Fruit fly (Drosophila melanogaster) whole organism, prepupa: Measurements from ENCODE around the gene CG12971.

Source experiments
- Blimp-1 ChIP-seq: fragments of 200-800 bp; sonication (Bioruptor generic); optimal IDR thresholded peaks from 3 replicates; lab custom pipeline; 2017; ENCODE audit warnings: missing biosample characterization, missing genetic modification characterization, mild to moderate bottlenecking, moderate library complexity, missing genetic modification reagents
- CG10631 ChIP-seq: fragments of 200-800 bp; sonication (Bioruptor generic); optimal IDR thresholded peaks from 2 replicates; lab custom pipeline; 2016; ENCODE audit warnings: missing biosample characterization, missing genetic modification characterization
- CG10669 ChIP-seq: fragments of 200-800 bp; sonication (Bioruptor generic); optimal IDR thresholded peaks from 3 replicates; lab custom pipeline; 2018; ENCODE audit warnings: missing biosample characterization, mild to moderate bottlenecking, missing genetic modification characterization, moderate library complexity
- CG11294 ChIP-seq: fragments of 200-800 bp; sonication (Bioruptor generic); IDR thresholded peaks from 2 replicates; pipeline ENCODE4 v1.3.6; 2022; ENCODE audit warnings: missing biosample characterization, missing genetic modification characterization
- CG11762 ChIP-seq: fragments of 200-800 bp; sonication (Bioruptor generic); optimal IDR thresholded peaks from 3 replicates; lab custom pipeline; 2016; ENCODE audit warnings: missing biosample characterization, missing genetic modification characterization; ENCODE audit not compliant: insufficient read depth
- CG11902 ChIP-seq: fragments of 200-800 bp; sonication (Bioruptor generic); optimal IDR thresholded peaks from 3 replicates; lab custom pipeline; 2016; ENCODE audit warnings: missing biosample characterization, missing genetic modification characterization
- CG15336 ChIP-seq: fragments of 200-800 bp; sonication (Bioruptor generic); IDR thresholded peaks from 2 replicates; pipeline ENCODE4 v1.3.6; 2022; ENCODE audit warnings: missing biosample characterization, missing genetic modification characterization
- CG1621 ChIP-seq: fragments of 200-800 bp; sonication (Bioruptor generic); optimal IDR thresholded peaks from 3 replicates; lab custom pipeline; 2018; ENCODE audit warnings: missing biosample characterization, mild to moderate bottlenecking, missing genetic modification characterization
- CG16779 ChIP-seq: fragments of 200-800 bp; sonication (Bioruptor generic); optimal IDR thresholded peaks from 3 replicates; lab custom pipeline; 2017; ENCODE audit warnings: missing biosample characterization, mild to moderate bottlenecking, missing genetic modification characterization
- CG31627 ChIP-seq: fragments of 200-800 bp; sonication (Bioruptor generic); optimal IDR thresholded peaks from 3 replicates; lab custom pipeline; 2016; ENCODE audit warnings: missing biosample characterization, missing genetic modification characterization
- CG6163 ChIP-seq: fragments of 200-800 bp; sonication (Bioruptor generic); IDR thresholded peaks from 3 replicates; pipeline ENCODE4 v1.3.6; 2022; ENCODE audit warnings: missing biosample characterization, missing genetic modification characterization
- CG6276 ChIP-seq: fragments of 200-800 bp; sonication (Bioruptor generic); optimal IDR thresholded peaks from 2 replicates; lab custom pipeline; 2017; ENCODE audit warnings: missing biosample characterization, mild to moderate bottlenecking, missing genetic modification characterization
- CG6792 ChIP-seq: fragments of 200-800 bp; sonication (Bioruptor generic); optimal IDR thresholded peaks from 3 replicates; lab custom pipeline; 2016; ENCODE audit warnings: missing biosample characterization, missing genetic modification characterization
- CG6808 ChIP-seq: fragments of 200-800 bp; sonication (Bioruptor generic); optimal IDR thresholded peaks from 3 replicates; lab custom pipeline; 2017; ENCODE audit warnings: missing biosample characterization, missing genetic modification characterization, mild to moderate bottlenecking, moderate library complexity, missing genetic modification reagents
- CG6854 ChIP-seq: fragments of 200-800 bp; sonication (Bioruptor generic); optimal IDR thresholded peaks from 2 replicates; lab custom pipeline; 2017; ENCODE audit warnings: missing biosample characterization, mild to moderate bottlenecking, missing genetic modification characterization
- CG7368 ChIP-seq: fragments of 200-800 bp; sonication (Bioruptor generic); optimal IDR thresholded peaks from 3 replicates; lab custom pipeline; 2016; ENCODE audit warnings: missing biosample characterization, missing genetic modification characterization
- CG8119 ChIP-seq: fragments of 200-800 bp; sonication (Bioruptor generic); IDR thresholded peaks from 3 replicates; pipeline ENCODE4 v1.3.6; 2022; ENCODE audit warnings: missing biosample characterization, missing genetic modification characterization
- CG8319 ChIP-seq: fragments of 200-800 bp; sonication (Bioruptor generic); optimal IDR thresholded peaks from 3 replicates; lab custom pipeline; 2016; ENCODE audit warnings: missing biosample characterization, missing genetic modification characterization
- CG8632 ChIP-seq: fragments of 200-800 bp; sonication (Bioruptor generic); optimal IDR thresholded peaks from 3 replicates; lab custom pipeline; 2016; ENCODE audit warnings: missing biosample characterization, missing genetic modification characterization
- CG9139 ChIP-seq: fragments of 200-800 bp; sonication (Bioruptor generic); optimal IDR thresholded peaks from 3 replicates; lab custom pipeline; 2017; ENCODE audit warnings: missing biosample characterization, mild to moderate bottlenecking, missing genetic modification characterization
- Eip78C ChIP-seq: fragments of 200-800 bp; sonication (Bioruptor generic); peaks from one replicate; lab custom pipeline; 2016; ENCODE audit warnings: missing biosample characterization, missing genetic modification characterization
- Gug ChIP-seq: fragments of 200-800 bp; sonication (Bioruptor generic); IDR thresholded peaks from 2 replicates; pipeline ENCODE4 v1.3.6; 2022; ENCODE audit warnings: missing biosample characterization, missing genetic modification characterization
- Lpt ChIP-seq: fragments of 200-800 bp; sonication (Bioruptor generic); optimal IDR thresholded peaks from 3 replicates; lab custom pipeline; 2016; ENCODE audit warnings: missing biosample characterization, missing genetic modification characterization
- Met ChIP-seq: fragments of 200-800 bp; sonication (Bioruptor generic); optimal IDR thresholded peaks from 3 replicates; lab custom pipeline; 2016; ENCODE audit warnings: missing biosample characterization, missing genetic modification characterization
- Sox102F ChIP-seq: fragments of 200-800 bp; sonication (Bioruptor generic); optimal IDR thresholded peaks from 2 replicates; lab custom pipeline; 2016; ENCODE audit warnings: missing biosample characterization, mild to moderate bottlenecking, missing genetic modification characterization
- Sox14 ChIP-seq: fragments of 200-800 bp; sonication (Bioruptor generic); optimal IDR thresholded peaks from 3 replicates; lab custom pipeline; 2016; ENCODE audit warnings: missing biosample characterization, missing genetic modification characterization
- Sox15 ChIP-seq: fragments of 200-800 bp; sonication (Bioruptor generic); optimal IDR thresholded peaks from 3 replicates; lab custom pipeline; 2016; ENCODE audit warnings: missing biosample characterization, missing genetic modification characterization
- cyc ChIP-seq: fragments of 200-800 bp; sonication (Bioruptor generic); optimal IDR thresholded peaks from 3 replicates; lab custom pipeline; 2016; ENCODE audit warnings: missing biosample characterization, missing genetic modification characterization
- eg ChIP-seq: fragments of 200-800 bp; sonication (Bioruptor generic); IDR thresholded peaks from 3 replicates; pipeline ENCODE4 v1.3.6; 2022; ENCODE audit warnings: missing biosample characterization, missing genetic modification characterization
- fd59A ChIP-seq: fragments of 200-800 bp; sonication (Bioruptor generic); optimal IDR thresholded peaks from 2 replicates; lab custom pipeline; 2017; ENCODE audit warnings: missing biosample characterization, mild to moderate bottlenecking, missing genetic modification characterization, missing genetic modification reagents
- net ChIP-seq: fragments of 200-800 bp; sonication (Bioruptor generic); optimal IDR thresholded peaks from 3 replicates; lab custom pipeline; 2016; ENCODE audit warnings: missing biosample characterization, missing genetic modification characterization
- svp ChIP-seq: fragments of 200-800 bp; sonication (Bioruptor generic); peaks from one replicate; lab custom pipeline; 2016; ENCODE audit warnings: missing biosample characterization, missing genetic modification characterization

The CG12971 gene

DNA sequence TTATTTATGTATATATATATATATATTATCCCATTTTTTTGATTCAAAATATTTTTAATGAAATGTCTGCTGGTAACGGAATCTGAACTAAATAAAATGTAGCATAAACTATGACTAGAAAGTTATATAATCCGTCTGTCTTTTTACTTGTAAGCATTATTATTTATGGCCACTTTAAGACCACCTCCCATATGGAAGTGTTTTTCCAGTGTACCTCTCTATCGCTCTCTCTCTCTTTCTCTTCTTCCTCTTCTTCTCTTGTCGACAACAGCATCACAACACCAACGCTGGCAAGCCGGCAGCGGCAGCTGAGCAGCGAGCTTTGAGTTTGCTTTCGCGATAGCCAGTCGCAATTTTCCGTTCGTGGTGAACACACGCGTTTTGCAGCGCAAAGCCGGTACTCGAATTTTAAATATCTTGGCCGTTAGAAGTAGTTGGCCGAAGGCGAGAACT is 25.9 kb upstream of the CG12971 start, which contains the start of gene rgn (continued):
- peak; percentile 88 for TF ChIP-seq eg (GFP tag; lab: Robert Waterston, UW)
- peak; percentile 81 for TF ChIP-seq CG8319 (GFP tag; lab: Kevin White, UChicago)
- TF ChIP-seq Blimp-1: peak; percentile 61
- peak; percentile 69 for TF ChIP-seq CG9139 (GFP tag; lab: Kevin White, UChicago)
- peak; percentile 75 for TF ChIP-seq CG6808
- peak; percentile 90 for TF ChIP-seq Lpt (GFP tag; lab: Kevin White, UChicago)
- peak; percentile 84 for TF ChIP-seq Sox14 (GFP tag; lab: Kevin White, UChicago)
- peak; percentile 90 for TF ChIP-seq CG15336 (GFP tag; lab: Robert Waterston, UW)

DNA sequence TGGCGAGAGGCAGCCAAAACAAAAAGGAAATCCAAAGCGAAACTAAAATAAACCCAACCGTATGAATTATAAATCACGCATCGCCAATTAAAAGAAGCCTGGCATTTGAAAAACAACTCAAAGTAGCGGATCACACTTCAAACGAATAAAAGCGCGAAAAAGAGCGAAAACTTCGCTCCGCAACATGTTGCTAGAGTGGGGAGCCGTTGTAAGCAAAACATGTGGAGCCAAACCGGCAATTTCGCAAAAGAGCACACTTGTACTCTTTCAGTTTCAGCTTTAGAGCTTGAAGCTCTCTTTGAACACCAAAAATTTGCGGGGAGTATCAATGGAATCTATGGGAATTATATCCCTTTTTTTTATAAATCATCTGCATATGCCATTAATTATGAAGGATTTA is 25.5 kb upstream of the CG12971 start:
- TF ChIP-seq Sox15 (GFP tag; lab: Kevin White, UChicago): no peak
- TF ChIP-seq CG7368 (GFP tag; lab: Kevin White, UChicago): no peak
- TF ChIP-seq Lpt (GFP tag; lab: Kevin White, UChicago): no peak
- no peak for TF ChIP-seq CG11762 (GFP tag; lab: Kevin White, UChicago)
- no peak for TF ChIP-seq CG11294 (GFP tag; lab: Robert Waterston, UW)
- no peak for TF ChIP-seq CG6854 (GFP tag; lab: Kevin White, UChicago)
- TF ChIP-seq cyc (GFP tag; lab: Kevin White, UChicago): no peak
- no peak for TF ChIP-seq CG6792
- TF ChIP-seq CG6163 (GFP tag; lab: Robert Waterston, UW): no peak
- no peak for TF ChIP-seq CG10631 (GFP tag; lab: Kevin White, UChicago)
- TF ChIP-seq CG8632: no peak
- TF ChIP-seq Sox102F (GFP tag; lab: Kevin White, UChicago): no peak
- no peak for TF ChIP-seq Met (GFP tag; lab: Kevin White, UChicago)
- TF ChIP-seq CG6808: no peak
- TF ChIP-seq CG6276 (GFP tag; lab: Kevin White, UChicago): no peak
- TF ChIP-seq net (GFP tag; lab: Kevin White, UChicago): no peak
- TF ChIP-seq CG11902 (GFP tag; lab: Kevin White, UChicago): no peak

dm6 chr3L:21380581-21381175 is 24.4 kb upstream of the CG12971 start:
- TF ChIP-seq Eip78C (GFP tag; lab: Kevin White, UChicago) (peak; percentile 65), svp (GFP tag; lab: Kevin White, UChicago) (peak; percentile 97), CG16779 (no peak)

DNA sequence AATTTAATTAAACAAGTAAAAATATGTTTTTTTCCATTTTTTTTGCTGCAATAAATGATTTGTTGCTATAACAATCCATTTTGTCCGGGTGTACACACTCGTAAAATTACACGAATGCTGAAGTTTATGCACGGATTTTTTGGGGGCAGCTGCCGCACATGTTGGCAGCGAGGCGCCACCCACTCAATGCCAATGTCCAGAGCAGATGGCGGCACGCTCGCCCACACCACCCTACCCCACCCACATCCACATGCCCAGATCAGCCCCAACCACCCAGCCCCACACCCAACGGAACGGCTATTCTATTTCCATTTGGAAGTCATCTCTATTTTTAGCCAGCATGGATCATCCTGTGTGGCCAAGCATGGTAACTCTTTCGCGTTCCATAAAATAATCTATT is 23.8 kb upstream of the CG12971 start:
- TF ChIP-seq fd59A (GFP tag; lab: Kevin White, UChicago): no peak
- no peak for TF ChIP-seq CG8319 (GFP tag; lab: Kevin White, UChicago)
- no peak for TF ChIP-seq CG10669
- no peak for TF ChIP-seq CG8119
- TF ChIP-seq CG8632: no peak
- TF ChIP-seq CG31627 (GFP tag; lab: Kevin White, UChicago): no peak
- no peak for TF ChIP-seq Gug (GFP tag; lab: Robert Waterston, UW)
- TF ChIP-seq CG15336 (GFP tag; lab: Robert Waterston, UW): no peak
- TF ChIP-seq CG10631 (GFP tag; lab: Kevin White, UChicago): no peak
- no peak for TF ChIP-seq CG1621

dm6 chr3L:21371230-21371629 is 14.9 kb upstream of the CG12971 start:
- TF ChIP-seq svp (GFP tag; lab: Kevin White, UChicago): peak; percentile 2
- no peak for TF ChIP-seq CG9139 (GFP tag; lab: Kevin White, UChicago)
